Fruit fly (Drosophila melanogaster) whole organism, pupa: ENCODE results near the gene Pif1A.
A peak's percentile ranks its signal among the peaks of the same experiment; 100 is the strongest.

Experiments used
- CG10348 ChIP-seq: fragments of 200-800 bp; sonication (Bioruptor generic); IDR thresholded peaks from 2 replicates; pipeline ENCODE4 v1.3.6; 2022; ENCODE audit warnings: missing biosample characterization, missing genetic modification characterization
- CG12605 ChIP-seq: fragments of 200-800 bp; sonication (Bioruptor generic); IDR thresholded peaks from 2 replicates; pipeline ENCODE4 v1.3.6; 2022; ENCODE audit warnings: missing biosample characterization, missing genetic modification characterization
- CG13204 ChIP-seq: fragments of 200-800 bp; sonication (Bioruptor generic); optimal IDR thresholded peaks from 2 replicates; lab custom pipeline; 2018; ENCODE audit warnings: missing biosample characterization, mild to moderate bottlenecking, missing genetic modification characterization, moderate library complexity
- CG14655 ChIP-seq: fragments of 200-800 bp; sonication (Bioruptor generic); optimal IDR thresholded peaks from 3 replicates; lab custom pipeline; 2017; ENCODE audit warnings: mild to moderate bottlenecking, missing biosample characterization, missing genetic modification reagents, missing genetic modification characterization
- CG15710 ChIP-seq: fragments of 200-800 bp; sonication (Bioruptor generic); optimal IDR thresholded peaks from 2 replicates; lab custom pipeline; 2018; ENCODE audit warnings: missing biosample characterization, mild to moderate bottlenecking, missing genetic modification characterization, moderate library complexity
- CG17806 ChIP-seq: fragments of 200-800 bp; sonication (Bioruptor generic); optimal IDR thresholded peaks from 2 replicates; lab custom pipeline; 2018; ENCODE audit warnings: missing biosample characterization, mild to moderate bottlenecking, missing genetic modification characterization, moderate library complexity
- CG32121 ChIP-seq: fragments of 200-800 bp; sonication (Bioruptor generic); IDR thresholded peaks from 2 replicates; pipeline ENCODE4 v1.3.6; 2022; ENCODE audit warnings: missing biosample characterization, missing genetic modification characterization
- CG34367 ChIP-seq: fragments of 200-800 bp; sonication (Bioruptor generic); optimal IDR thresholded peaks from 2 replicates; lab custom pipeline; 2018; ENCODE audit warnings: missing biosample characterization, mild to moderate bottlenecking, missing genetic modification characterization
- CG4496 ChIP-seq: fragments of 200-800 bp; sonication (Bioruptor generic); IDR thresholded peaks from 3 replicates; pipeline ENCODE4 v1.3.6; 2022; ENCODE audit warnings: missing biosample characterization, missing genetic modification characterization
- CG8159 ChIP-seq: fragments of 200-800 bp; sonication (Bioruptor generic); optimal IDR thresholded peaks from 3 replicates; lab custom pipeline; 2018; ENCODE audit warnings: missing biosample characterization, mild to moderate bottlenecking, missing genetic modification characterization, moderate library complexity
- CG8301 ChIP-seq: fragments of 200-800 bp; sonication (Bioruptor generic); optimal IDR thresholded peaks from 2 replicates; lab custom pipeline; 2018; ENCODE audit warnings: missing biosample characterization, mild to moderate bottlenecking, missing genetic modification characterization
- CG9948 ChIP-seq: fragments of 200-800 bp; sonication (Bioruptor generic); optimal IDR thresholded peaks from 2 replicates; lab custom pipeline; 2018; ENCODE audit warnings: missing biosample characterization, mild to moderate bottlenecking, missing genetic modification characterization, moderate library complexity
- D1 ChIP-seq: fragments of 200-800 bp; sonication (Bioruptor generic); optimal IDR thresholded peaks from 2 replicates; lab custom pipeline; 2018; ENCODE audit warnings: missing biosample characterization, mild to moderate bottlenecking, missing genetic modification characterization, moderate library complexity
- EcR ChIP-seq: fragments of 200-800 bp; sonication (Bioruptor generic); optimal IDR thresholded peaks from 3 replicates; lab custom pipeline; 2019; ENCODE audit warnings: missing biosample characterization, missing genetic modification characterization, mild to moderate bottlenecking, moderate library complexity, missing genetic modification reagents
- Ets98B ChIP-seq: fragments of 200-800 bp; sonication (Bioruptor generic); IDR thresholded peaks from 2 replicates; pipeline ENCODE4 v1.3.6; 2022; ENCODE audit warnings: missing biosample characterization, missing genetic modification characterization
- Pif1A ChIP-seq: fragments of 200-800 bp; sonication (Bioruptor generic); optimal IDR thresholded peaks from 3 replicates; lab custom pipeline; 2016; ENCODE audit warnings: missing biosample characterization, missing genetic modification characterization
- Pif1B ChIP-seq: fragments of 200-800 bp; sonication (Bioruptor generic); optimal IDR thresholded peaks from 3 replicates; lab custom pipeline; 2016; ENCODE audit warnings: missing biosample characterization, missing genetic modification characterization
- Snoo ChIP-seq: fragments of 200-800 bp; sonication (Bioruptor generic); optimal IDR thresholded peaks from 3 replicates; lab custom pipeline; 2017; ENCODE audit warnings: missing biosample characterization, mild to moderate bottlenecking, missing genetic modification characterization, inconsistent platforms
- fd96Ca ChIP-seq: fragments of 200-800 bp; sonication (Bioruptor generic); IDR thresholded peaks from 3 replicates; pipeline ENCODE4 v1.3.6; 2022; ENCODE audit warnings: missing biosample characterization, missing genetic modification characterization
- gl ChIP-seq: fragments of 200-800 bp; sonication (Bioruptor generic); optimal IDR thresholded peaks from 2 replicates; lab custom pipeline; 2018; ENCODE audit warnings: missing biosample characterization, mild to moderate bottlenecking, missing genetic modification characterization
- rn ChIP-seq: fragments of 200-800 bp; sonication (Bioruptor generic); IDR thresholded peaks from 2 replicates; pipeline ENCODE4 v1.3.6; 2022; ENCODE audit warnings: missing biosample characterization, missing genetic modification characterization

The Pif1A gene

dm6 chr3R:8807831-8808517, 7.0 kb upstream of the Pif1A start:
- no peak for TF ChIP-seq Snoo (tag; lab: Kevin White, UChicago)
- peak; percentile 48 for TF ChIP-seq EcR (GFP tag; lab: Kevin White, UChicago)

- no peak for TF ChIP-seq CG12605
- no peak for TF ChIP-seq CG13204 (GFP tag; lab: Kevin White, UChicago)
- no peak for TF ChIP-seq CG15710
- no peak for TF ChIP-seq CG8159 (tag; lab: Kevin White, UChicago)
- TF ChIP-seq CG14655 = no peak
- TF ChIP-seq gl = no peak
- no peak for TF ChIP-seq rn (GFP tag; lab: Robert Waterston, UW)
- no peak for TF ChIP-seq CG17806 (tag; lab: Kevin White, UChicago)
- no peak for TF ChIP-seq CG10348 (GFP tag; lab: Robert Waterston, UW)
- no peak for TF ChIP-seq CG34367 (tag; lab: Kevin White, UChicago)
- TF ChIP-seq D1 (tag; lab: Kevin White, UChicago) = no peak
- no peak for TF ChIP-seq Ets98B
- TF ChIP-seq Snoo (tag; lab: Kevin White, UChicago) = no peak
- TF ChIP-seq CG8301 (tag; lab: Kevin White, UChicago) = no peak
- TF ChIP-seq CG32121 = no peak
- TF ChIP-seq CG9948 (tag; lab: Kevin White, UChicago) = no peak
- TF ChIP-seq Pif1B (GFP tag; lab: Kevin White, UChicago) = no peak
- no peak for TF ChIP-seq EcR (GFP tag; lab: Kevin White, UChicago)
Measured at dm6 chr3R:8807048-8807447, 6.1 kb upstream of the Pif1A start.

- TF ChIP-seq Pif1A (GFP tag; lab: Kevin White, UChicago) (no peak), EcR (GFP tag; lab: Kevin White, UChicago) (no peak), CG8301 (tag; lab: Kevin White, UChicago) (no peak), Ets98B (no peak)
Measured at dm6 chr3R:8806638-8807037, 5.7 kb upstream of the Pif1A start.

dm6 chr3R:8806104-8806503, 5.1 kb upstream of the Pif1A start, which contains the start of gene hng2:
Gene hng2 (plus strand): TSS chr3R:8806322.
- TF ChIP-seq CG4496 (GFP tag; lab: Robert Waterston, UW) (no peak), CG13204 (GFP tag; lab: Kevin White, UChicago) (no peak)

dm6 chr3R:8805388-8805852, 4.4 kb upstream of the Pif1A start, which contains the start of gene CG9839:
Gene CG9839 (minus strand): TSS chr3R:8805802.
- no peak for TF ChIP-seq Pif1A (GFP tag; lab: Kevin White, UChicago)
- TF ChIP-seq Ets98B = peak; percentile 16; the same call in 1 of the 2 replicates
- TF ChIP-seq CG14655 = no peak

- TF ChIP-seq CG4496 (GFP tag; lab: Robert Waterston, UW) = 0 out of 3 replicates have a peak, but pooled peaks have one; percentile 25
- 0 out of 2 replicates have a peak, but pooled peaks have one; percentile 22 for TF ChIP-seq CG12605
- TF ChIP-seq Snoo (tag; lab: Kevin White, UChicago) = no peak
- TF ChIP-seq, all 21 proteins: peak for 2
Measured at dm6 chr3R:8799866-8800265, 1.1 kb downstream of the Pif1A start.

dm6 chr3R:8798332-8798731, 2.6 kb downstream of the Pif1A start:
- no peak for TF ChIP-seq gl
- TF ChIP-seq CG8301 (tag; lab: Kevin White, UChicago) = no peak
- TF ChIP-seq CG10348 (GFP tag; lab: Robert Waterston, UW) = no peak
- no peak for TF ChIP-seq EcR (GFP tag; lab: Kevin White, UChicago)
- TF ChIP-seq CG15710 = no peak
- no peak for TF ChIP-seq Snoo (tag; lab: Kevin White, UChicago)
- TF ChIP-seq CG14655 = no peak
- TF ChIP-seq CG17806 (tag; lab: Kevin White, UChicago) = no peak
- TF ChIP-seq CG34367 (tag; lab: Kevin White, UChicago) = no peak
- TF ChIP-seq fd96Ca = no peak
- no peak for TF ChIP-seq Pif1A (GFP tag; lab: Kevin White, UChicago)
- no peak for TF ChIP-seq rn (GFP tag; lab: Robert Waterston, UW)
- TF ChIP-seq CG4496 (GFP tag; lab: Robert Waterston, UW) = no peak
- TF ChIP-seq CG32121 = no peak
- no peak for TF ChIP-seq CG12605

- no peak for TF ChIP-seq Pif1B (GFP tag; lab: Kevin White, UChicago)
- no peak for TF ChIP-seq CG12605
- TF ChIP-seq Snoo (tag; lab: Kevin White, UChicago) = no peak
- TF ChIP-seq CG13204 (GFP tag; lab: Kevin White, UChicago) = no peak
- TF ChIP-seq gl = no peak
- no peak for TF ChIP-seq fd96Ca
- TF ChIP-seq D1 (tag; lab: Kevin White, UChicago) = no peak
- no peak for TF ChIP-seq CG4496 (GFP tag; lab: Robert Waterston, UW)
- TF ChIP-seq CG17806 (tag; lab: Kevin White, UChicago) = no peak
- TF ChIP-seq CG32121 = no peak
- no peak for TF ChIP-seq CG10348 (GFP tag; lab: Robert Waterston, UW)
- TF ChIP-seq EcR (GFP tag; lab: Kevin White, UChicago) = no peak
- TF ChIP-seq CG8159 (tag; lab: Kevin White, UChicago) = no peak
- TF ChIP-seq Ets98B = no peak
- no peak for TF ChIP-seq CG8301 (tag; lab: Kevin White, UChicago)
- TF ChIP-seq, all 21 proteins: peak for 0
Measured at dm6 chr3R:8794384-8794783, 6.6 kb downstream of the Pif1A start, which contains the start of gene Ir85a. Gene Ir85a (plus strand): TSS chr3R:8794684.
